Worm (Caenorhabditis elegans): Measurements from ENCODE around the gene srxa-2.

DNA sequence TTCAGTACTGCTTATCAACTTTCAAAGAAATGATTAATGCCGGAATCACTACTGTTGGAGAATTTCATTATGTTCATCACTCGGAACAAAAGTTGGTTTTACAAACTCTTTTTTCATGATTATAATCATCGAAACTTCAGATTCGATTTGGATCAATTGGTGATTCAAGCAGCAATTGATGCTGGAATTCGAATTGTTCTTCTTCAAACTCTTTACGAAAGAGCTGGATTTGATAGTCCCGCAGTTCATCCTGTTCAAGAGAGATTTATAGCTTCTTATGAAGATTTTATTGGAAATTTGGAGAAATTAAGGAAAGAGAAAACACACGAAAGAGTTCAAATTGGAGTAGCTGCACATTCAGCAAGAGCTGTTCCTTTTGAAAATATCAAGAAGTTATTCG lies 28.6 kb downstream of the srxa-2 start:
- TF ChIP-seq him-1 (tag; optimal IDR thresholded peaks at IDR 0.05), result no peak
- no peak for TF ChIP-seq dao-5 (tag; optimal IDR thresholded peaks at IDR 0.05)
- TF ChIP-seq W03F9.2 (tag; optimal IDR thresholded peaks at IDR 0.05), result no peak

Data from whole organism, L4/young adult.